Fruit fly (Drosophila melanogaster): ENCODE data around the gene CG12538.

- no peak for TF ChIP-seq psq (optimal IDR thresholded peaks at IDR 0.05)
- TF ChIP-seq h (optimal IDR thresholded peaks at IDR 0.05): no peak
- TF ChIP-seq ttk (optimal IDR thresholded peaks at IDR 0.05): no peak
- no peak for TF ChIP-seq Myc (optimal IDR thresholded peaks at IDR 0.05)
- no peak for TF ChIP-seq Sin3A (optimal IDR thresholded peaks at IDR 0.05)
- no peak for TF ChIP-seq insv (optimal IDR thresholded peaks at IDR 0.05)
These were observed 13.5 kb downstream of the CG12538 start for dm6 chr3R:13509816-13510215.
